Fruit fly (Drosophila melanogaster): ENCODE measurements around the gene CG14556.

dm6 chr3R:26170644-26171043 lies 44.2 kb downstream of the CG14556 start, which contains the start of gene CG31323:
- TF ChIP-seq CG1233 (GFP tag; optimal IDR thresholded peaks at IDR 0.05) (no peak), D (optimal IDR thresholded peaks at IDR 0.05) (no peak), D (GFP tag; optimal IDR thresholded peaks at IDR 0.05) (no peak), CG10321 (GFP tag; IDR thresholded peaks at IDR 0.05) (no peak), CG8281 (tag; optimal IDR thresholded peaks at IDR 0.05) (no peak), B-H2 (GFP tag; optimal IDR thresholded peaks at IDR 0.05) (no peak)

Data from whole organism, embryonic.